Worm (Caenorhabditis elegans) whole organism, L4 larva: ENCODE results near the gene lgmn-1.
A peak's percentile ranks its signal among the peaks of the same experiment; 100 is the strongest.

Source experiments
- ama-1 ChIP-seq: fragments of 150-350 bp; optimal IDR thresholded peaks from 2 replicates; lab custom pipeline; 2014; ENCODE audit warnings: inconsistent platforms, mixed read lengths
- ceh-82 ChIP-seq: sonication (generic microtip); optimal IDR thresholded peaks from 2 replicates; lab custom pipeline; 2017; ENCODE audit warnings: missing biosample characterization, missing genetic modification characterization
- ces-1 ChIP-seq: fragments of 150-350 bp; sonication (generic microtip); optimal IDR thresholded peaks from 4 replicates; lab custom pipeline; 2014; ENCODE audit warnings: missing biosample characterization, missing genetic modification reagents, missing genetic modification characterization
- dmd-8 ChIP-seq: fragments of 200-800 bp; sonication (Bioruptor generic); IDR thresholded peaks from 2 replicates; pipeline ENCODE4 v1.3.6; 2022; ENCODE audit warnings: missing genetic modification characterization, missing compliant biosample characterization
- jun-1 ChIP-seq: fragments of 150-350 bp; optimal IDR thresholded peaks from 2 replicates; lab custom pipeline; 2014; ENCODE audit warnings: missing biosample characterization, missing genetic modification reagents, missing genetic modification characterization
- lin-39 ChIP-seq: fragments of 150-350 bp; optimal IDR thresholded peaks from 2 replicates; lab custom pipeline; 2014; ENCODE audit warnings: missing biosample characterization, missing genetic modification reagents, missing genetic modification characterization
- mxl-3 ChIP-seq: fragments of 200-800 bp; sonication (Bioruptor generic); optimal IDR thresholded peaks from 2 replicates; lab custom pipeline; 2018; ENCODE audit warnings: mild to moderate bottlenecking, missing genetic modification characterization, missing compliant biosample characterization
- nhr-28 ChIP-seq: fragments of 150-350 bp; optimal IDR thresholded peaks from 2 replicates; lab custom pipeline; 2014; ENCODE audit warnings: missing biosample characterization, missing genetic modification characterization
- pha-4 ChIP-seq, 2 experiments: fragments of 150-350 bp in 1 of 2; fragments of 200-800 bp in 1 of 2; sonication (Bioruptor generic) in 1 of 2; IDR thresholded peaks in 1 of 2; optimal IDR thresholded peaks in 1 of 2; 2 replicates each; pipeline versions ENCODE4 v1.3.6 to Lab custom; 2014 to 2022; ENCODE audit warnings: missing genetic modification characterization in 2 of 2, missing genetic modification reagents in 2 of 2, missing biosample characterization in 1 of 2, missing compliant biosample characterization in 1 of 2
- saeg-2 ChIP-seq: fragments of 200-800 bp; sonication (Bioruptor generic); IDR thresholded peaks from 2 replicates; pipeline ENCODE4 v1.3.6; 2022; ENCODE audit warnings: missing genetic modification reagents, missing genetic modification characterization, missing compliant biosample characterization
- snpc-4 ChIP-seq: fragments of 150-350 bp; optimal IDR thresholded peaks from 2 replicates; lab custom pipeline; 2014; ENCODE audit warnings: missing biosample characterization, missing genetic modification characterization
- zag-1 ChIP-seq: fragments of 150-350 bp; optimal IDR thresholded peaks from 2 replicates; lab custom pipeline; 2014; ENCODE audit warnings: missing biosample characterization, missing genetic modification characterization

ce11 chrV:12475360-12475759 lies 37.5 kb upstream of the lgmn-1 start:
- TF ChIP-seq mxl-3 (GFP tag; lab: Kevin White, UChicago) (no peak), lin-39 (tag; lab: Kevin White, UChicago) (no peak), zag-1 (tag; lab: Kevin White, UChicago) (no peak), dmd-8 (GFP tag; lab: Robert Waterston, UW) (no peak), snpc-4 (no peak), jun-1 (no peak), ceh-82 (no peak), ama-1 (lab: Kevin White, UChicago) (no peak), pha-4 (GFP tag; IDR thresholded peaks at IDR 0.05; lab: Robert Waterston, UW) (no peak), pha-4 (tag; optimal IDR thresholded peaks at IDR 0.05; lab: Kevin White, UChicago) (no peak), nhr-28 (tag; lab: Kevin White, UChicago) (peak; percentile 62), saeg-2 (no peak), ces-1 (GFP tag; lab: Kevin White, UChicago) (no peak)
